Worm (Caenorhabditis elegans) whole organism, L4 larva: ENCODE data around the gene C49H3.3.
A peak's percentile ranks its signal among the peaks of the same experiment; 100 is the strongest.

Experiments used
- D1046.2 ChIP-seq: fragments of 200-800 bp; sonication (Bioruptor generic); IDR thresholded peaks from 2 replicates; pipeline ENCODE4 v1.3.6; 2022; ENCODE audit warnings: missing genetic modification characterization, missing compliant biosample characterization
- F44E2.7 ChIP-seq: fragments of 200-800 bp; sonication (Bioruptor generic); IDR thresholded peaks from 2 replicates; pipeline ENCODE4 v2.1.2; 2022; ENCODE audit warnings: missing genetic modification characterization, missing compliant biosample characterization
- T20F7.1 ChIP-seq: fragments of 200-800 bp; sonication (Bioruptor generic); optimal IDR thresholded peaks from 2 replicates; lab custom pipeline; 2018; ENCODE audit warnings: mild to moderate bottlenecking, missing genetic modification characterization, missing compliant biosample characterization
- T26A8.4 ChIP-seq: fragments of 200-800 bp; sonication (Bioruptor generic); IDR thresholded peaks from 2 replicates; pipeline ENCODE4 v1.3.6; 2022; ENCODE audit warnings: missing genetic modification characterization, missing compliant biosample characterization
- ZK337.2 ChIP-seq: fragments of 200-800 bp; sonication (Bioruptor generic); IDR thresholded peaks from 2 replicates; pipeline ENCODE4 v1.3.6; 2022; ENCODE audit warnings: missing genetic modification reagents, missing genetic modification characterization, missing compliant biosample characterization
- ceh-20 ChIP-seq: fragments of 200-800 bp; sonication (Bioruptor generic); IDR thresholded peaks from 2 replicates; pipeline ENCODE4 v1.3.6; 2022; ENCODE audit warnings: missing genetic modification reagents, missing genetic modification characterization, missing compliant biosample characterization
- daf-12 ChIP-seq: fragments of 150-350 bp; optimal IDR thresholded peaks from 2 replicates; lab custom pipeline; 2014; ENCODE audit warnings: missing biosample characterization, missing genetic modification reagents, missing genetic modification characterization
- daf-16 ChIP-seq, 3 experiments: sonication (generic microtip); optimal IDR thresholded peaks; 2 replicates each; lab custom pipeline; 2016 to 2017; ENCODE audit warnings: missing genetic modification characterization in 3 of 3, missing genetic modification reagents in 3 of 3, mild to moderate bottlenecking in 2 of 3, missing compliant biosample characterization in 2 of 3, missing biosample characterization in 1 of 3, moderate library complexity in 1 of 3
- dmd-6 ChIP-seq: fragments of 200-800 bp; sonication (Bioruptor generic); IDR thresholded peaks from 2 replicates; pipeline ENCODE4 v1.3.6; 2022; ENCODE audit warnings: missing genetic modification reagents, missing genetic modification characterization, missing compliant biosample characterization
- dpl-1 ChIP-seq: fragments of 150-350 bp; optimal IDR thresholded peaks from 2 replicates; lab custom pipeline; 2014; ENCODE audit warnings: missing biosample characterization, missing genetic modification reagents, missing genetic modification characterization
- egl-43 ChIP-seq: fragments of 200-800 bp; sonication (Bioruptor generic); IDR thresholded peaks from 2 replicates; pipeline ENCODE4 v1.3.6; 2022; ENCODE audit warnings: missing genetic modification reagents, missing genetic modification characterization, missing compliant biosample characterization
- fkh-10 ChIP-seq: fragments of 150-350 bp; optimal IDR thresholded peaks from 2 replicates; lab custom pipeline; 2014; ENCODE audit warnings: missing biosample characterization, missing genetic modification reagents, missing genetic modification characterization
- hif-1 ChIP-seq, 2 experiments: sonication (generic microtip); optimal IDR thresholded peaks; 2 replicates each; lab custom pipeline; 2016 to 2017; ENCODE audit warnings: missing compliant biosample characterization in 2 of 2, missing genetic modification characterization in 2 of 2, missing genetic modification reagents in 2 of 2, missing genotype in 2 of 2, mild to moderate bottlenecking in 1 of 2
- hlh-11 ChIP-seq: fragments of 200-800 bp; sonication (Bioruptor generic); optimal IDR thresholded peaks from 2 replicates; lab custom pipeline; 2018; ENCODE audit warnings: mild to moderate bottlenecking, missing genetic modification characterization, missing compliant biosample characterization
- hlh-30 ChIP-seq: sonication (generic microtip); optimal IDR thresholded peaks from 2 replicates; lab custom pipeline; 2017; ENCODE audit warnings: antibody characterized with exemption, mild to moderate bottlenecking, missing genetic modification characterization, missing compliant biosample characterization; ENCODE audit not compliant: insufficient read depth
- hmg-1.1 ChIP-seq: fragments of 200-800 bp; sonication (Bioruptor generic); IDR thresholded peaks from 2 replicates; pipeline ENCODE4 v1.3.6; 2022; ENCODE audit warnings: missing genetic modification reagents, missing genetic modification characterization, missing compliant biosample characterization
- lin-1 ChIP-seq: fragments of 200-800 bp; sonication (Bioruptor generic); IDR thresholded peaks from 2 replicates; pipeline ENCODE4 v1.3.6; 2022; ENCODE audit warnings: missing genetic modification reagents, missing genetic modification characterization, missing compliant biosample characterization
- lin-38 ChIP-seq: fragments of 200-800 bp; sonication (Bioruptor generic); IDR thresholded peaks from 2 replicates; pipeline ENCODE4 v1.3.6; 2022; ENCODE audit warnings: missing genetic modification reagents, missing genetic modification characterization, missing compliant biosample characterization
- lir-3 ChIP-seq: sonication (generic microtip); optimal IDR thresholded peaks from 2 replicates; lab custom pipeline; 2016; ENCODE audit warnings: mild to moderate bottlenecking, missing genetic modification characterization, missing compliant biosample characterization
- lsy-2 ChIP-seq, 2 experiments: fragments of 150-350 bp in 1 of 2; sonication (generic microtip) in 1 of 2; optimal IDR thresholded peaks; 2 replicates each; lab custom pipeline; 2014 to 2017; ENCODE audit warnings: missing biosample characterization in 2 of 2, missing genetic modification characterization in 2 of 2
- madf-5 ChIP-seq, 2 experiments: fragments of 200-800 bp; sonication (Bioruptor generic); IDR thresholded peaks; 2 replicates each; pipeline ENCODE4 v1.3.6; 2022; ENCODE audit warnings: missing compliant biosample characterization in 2 of 2, missing genetic modification characterization in 2 of 2
- mdl-1 ChIP-seq, 2 experiments: fragments of 150-350 bp in 1 of 2; sonication (generic microtip) in 1 of 2; optimal IDR thresholded peaks; 2 replicates each; lab custom pipeline; 2014 to 2017; ENCODE audit warnings: missing biosample characterization in 2 of 2, missing genetic modification characterization in 2 of 2
- mep-1 ChIP-seq: fragments of 150-350 bp; sonication (generic microtip); optimal IDR thresholded peaks from 3 replicates; lab custom pipeline; 2014; ENCODE audit warnings: missing biosample characterization, missing genetic modification characterization
- mes-2 ChIP-seq: sonication (generic microtip); optimal IDR thresholded peaks from 2 replicates; lab custom pipeline; 2016; ENCODE audit warnings: missing genotype, mild to moderate bottlenecking, missing genetic modification characterization, missing compliant biosample characterization; ENCODE audit not compliant: poor library complexity, severe bottlenecking
- mxl-3 ChIP-seq: fragments of 200-800 bp; sonication (Bioruptor generic); optimal IDR thresholded peaks from 2 replicates; lab custom pipeline; 2018; ENCODE audit warnings: mild to moderate bottlenecking, missing genetic modification characterization, missing compliant biosample characterization
- nhr-102 ChIP-seq: sonication (generic microtip); optimal IDR thresholded peaks from 2 replicates; lab custom pipeline; 2016; ENCODE audit warnings: mild to moderate bottlenecking, missing genetic modification characterization, moderate library complexity, missing compliant biosample characterization
- nhr-11 ChIP-seq: fragments of 150-350 bp; optimal IDR thresholded peaks from 2 replicates; lab custom pipeline; 2014; ENCODE audit warnings: missing biosample characterization, missing genetic modification characterization
- nhr-48 ChIP-seq: sonication (generic microtip); optimal IDR thresholded peaks from 2 replicates; lab custom pipeline; 2016; ENCODE audit warnings: mild to moderate bottlenecking, missing genetic modification characterization, missing compliant biosample characterization
- nhr-6 ChIP-seq: fragments of 150-350 bp; optimal IDR thresholded peaks from 2 replicates; lab custom pipeline; 2014; ENCODE audit warnings: missing biosample characterization, missing genetic modification characterization
- pha-4 ChIP-seq, 2 experiments: fragments of 150-350 bp in 1 of 2; fragments of 200-800 bp in 1 of 2; sonication (Bioruptor generic) in 1 of 2; IDR thresholded peaks in 1 of 2; optimal IDR thresholded peaks in 1 of 2; 2 replicates each; pipeline versions ENCODE4 v1.3.6 to Lab custom; 2014 to 2022; ENCODE audit warnings: missing genetic modification characterization in 2 of 2, missing genetic modification reagents in 2 of 2, missing biosample characterization in 1 of 2, missing compliant biosample characterization in 1 of 2
- rbr-2 ChIP-seq: sonication (generic microtip); optimal IDR thresholded peaks from 2 replicates; lab custom pipeline; 2016; ENCODE audit warnings: missing genotype, missing genetic modification characterization, missing compliant biosample characterization
- snpc-1.2 ChIP-seq: fragments of 200-800 bp; sonication (Bioruptor generic); IDR thresholded peaks from 2 replicates; pipeline ENCODE4 v1.3.6; 2022; ENCODE audit warnings: missing genetic modification reagents, missing genetic modification characterization, missing compliant biosample characterization
- spr-1 ChIP-seq: sonication (generic microtip); optimal IDR thresholded peaks from 2 replicates; lab custom pipeline; 2016; ENCODE audit warnings: mild to moderate bottlenecking, missing genetic modification characterization, missing compliant biosample characterization
- unc-39 ChIP-seq: sonication (generic microtip); optimal IDR thresholded peaks from 2 replicates; lab custom pipeline; 2017; ENCODE audit warnings: missing biosample characterization, missing genetic modification characterization

The C49H3.3 gene

ce11 chrIV:7902221-7902904 is 21.8 kb upstream of the C49H3.3 start, which contains the start of gene arp-11 (continued):
- TF ChIP-seq lsy-2 (tag; optimal IDR thresholded peaks at IDR 0.05; lab: Kevin White, UChicago) = peak; percentile 75 to 98
- peak; percentile 62 for TF ChIP-seq rbr-2 (tag; lab: Kevin White, UChicago)
- peak in 1 of 2 experiments; percentile 6 for TF ChIP-seq mdl-1 (tag; optimal IDR thresholded peaks at IDR 0.05; lab: Kevin White, UChicago)
- TF ChIP-seq hmg-1.1 (GFP tag; lab: Robert Waterston, UW) = peak; percentile 61
- peak; percentile 67 for TF ChIP-seq T20F7.1 (GFP tag; lab: Kevin White, UChicago)
- peak; percentile 46 for TF ChIP-seq pha-4 (GFP tag; IDR thresholded peaks at IDR 0.05; lab: Robert Waterston, UW)
- TF ChIP-seq pha-4 (tag; optimal IDR thresholded peaks at IDR 0.05; lab: Kevin White, UChicago) = peak; percentile 78
- no peak for TF ChIP-seq lir-3 (tag; lab: Kevin White, UChicago)
- no peak for TF ChIP-seq unc-39 (tag; lab: Kevin White, UChicago)
- TF ChIP-seq ceh-20 (GFP tag; lab: Robert Waterston, UW) = 0 out of 2 replicates have a peak, but pooled peaks have one; percentile 29
- TF ChIP-seq fkh-10 (GFP tag; lab: Kevin White, UChicago) = peak; percentile 8
- no peak for TF ChIP-seq D1046.2 (GFP tag; lab: Robert Waterston, UW)
- TF ChIP-seq nhr-6 (tag; lab: Kevin White, UChicago) = peak; percentile 62
- TF ChIP-seq dpl-1 (GFP tag; lab: Kevin White, UChicago) = peak; percentile 77
- TF ChIP-seq nhr-48 (tag; lab: Kevin White, UChicago) = peak; percentile 25
- no peak for TF ChIP-seq T26A8.4
- TF ChIP-seq lin-38 (GFP tag; lab: Robert Waterston, UW) = peak; percentile 60
- 0 out of 2 replicates have a peak, but pooled peaks have one; percentile 33 for TF ChIP-seq lin-1 (GFP tag; lab: Robert Waterston, UW)

DNA sequence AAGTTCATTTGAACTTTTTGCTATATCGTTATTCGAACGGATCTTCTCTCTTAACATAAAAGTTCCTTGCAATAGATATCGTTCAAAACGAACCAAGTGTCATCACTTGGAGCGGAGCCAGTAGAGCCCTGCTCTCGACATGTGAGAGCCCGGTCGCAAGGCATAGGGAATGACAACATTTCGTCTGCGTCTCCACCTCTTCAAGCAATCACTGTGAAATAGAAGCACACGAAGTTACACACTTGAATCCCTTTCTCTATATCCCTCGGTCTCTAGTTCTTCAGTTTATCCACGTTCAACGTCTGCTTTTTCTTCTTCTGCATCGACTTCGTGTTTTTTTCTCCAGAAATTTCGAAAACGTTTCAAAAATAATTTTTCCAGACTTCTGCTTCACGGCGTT is 20.8 kb upstream of the C49H3.3 start, which contains the start of gene C49H3.6:
TSS of gene C49H3.6 (plus strand) at position 380 of the 400 bp plus-strand sequence.
- TF ChIP-seq daf-16 (GFP tag; optimal IDR thresholded peaks at IDR 0.05; lab: Kevin White, UChicago) (peak in 1 of 2 experiments; percentile 25), daf-16 (tag; optimal IDR thresholded peaks at IDR 0.05; lab: Kevin White, UChicago) (no peak), pha-4 (GFP tag; IDR thresholded peaks at IDR 0.05; lab: Robert Waterston, UW) (peak; percentile 17; the same call in 1 of the 2 replicates), pha-4 (tag; optimal IDR thresholded peaks at IDR 0.05; lab: Kevin White, UChicago) (no peak), madf-5 (GFP tag; IDR thresholded peaks at IDR 0.05; lab: Robert Waterston, UW) (no peak), mxl-3 (peak; percentile 28), F44E2.7 (GFP tag; lab: Robert Waterston, UW) (no peak), lsy-2 (tag; optimal IDR thresholded peaks at IDR 0.05; lab: Kevin White, UChicago) (peak in 1 of 2 experiments; percentile 75), hmg-1.1 (GFP tag; lab: Robert Waterston, UW) (peak; percentile 67; the same call in 1 of the 2 replicates), hif-1 (tag; optimal IDR thresholded peaks at IDR 0.05; lab: Kevin White, UChicago) (peak in 1 of 2 experiments; percentile 6), nhr-11 (tag; lab: Kevin White, UChicago) (peak; percentile 30), ZK337.2 (GFP tag; lab: Robert Waterston, UW) (no peak), egl-43 (GFP tag; lab: Robert Waterston, UW) (0 out of 2 replicates have a peak, but pooled peaks have one; percentile 32), spr-1 (tag; lab: Kevin White, UChicago) (no peak), mdl-1 (tag; optimal IDR thresholded peaks at IDR 0.05; lab: Kevin White, UChicago) (peak in 1 of 2 experiments; percentile 37), dmd-6 (0 out of 2 replicates have a peak, but pooled peaks have one; percentile 22), snpc-1.2 (no peak), hlh-30 (peak; percentile 86), hlh-11 (peak; percentile 37), nhr-102 (no peak), mep-1 (tag; lab: Kevin White, UChicago) (peak; percentile 25), daf-12 (no peak), mes-2 (tag; lab: Kevin White, UChicago) (peak; percentile 37)
